Worm (Caenorhabditis elegans): ENCODE measurements around the gene F52G3.7.

F52G3.7 gene

DNA sequence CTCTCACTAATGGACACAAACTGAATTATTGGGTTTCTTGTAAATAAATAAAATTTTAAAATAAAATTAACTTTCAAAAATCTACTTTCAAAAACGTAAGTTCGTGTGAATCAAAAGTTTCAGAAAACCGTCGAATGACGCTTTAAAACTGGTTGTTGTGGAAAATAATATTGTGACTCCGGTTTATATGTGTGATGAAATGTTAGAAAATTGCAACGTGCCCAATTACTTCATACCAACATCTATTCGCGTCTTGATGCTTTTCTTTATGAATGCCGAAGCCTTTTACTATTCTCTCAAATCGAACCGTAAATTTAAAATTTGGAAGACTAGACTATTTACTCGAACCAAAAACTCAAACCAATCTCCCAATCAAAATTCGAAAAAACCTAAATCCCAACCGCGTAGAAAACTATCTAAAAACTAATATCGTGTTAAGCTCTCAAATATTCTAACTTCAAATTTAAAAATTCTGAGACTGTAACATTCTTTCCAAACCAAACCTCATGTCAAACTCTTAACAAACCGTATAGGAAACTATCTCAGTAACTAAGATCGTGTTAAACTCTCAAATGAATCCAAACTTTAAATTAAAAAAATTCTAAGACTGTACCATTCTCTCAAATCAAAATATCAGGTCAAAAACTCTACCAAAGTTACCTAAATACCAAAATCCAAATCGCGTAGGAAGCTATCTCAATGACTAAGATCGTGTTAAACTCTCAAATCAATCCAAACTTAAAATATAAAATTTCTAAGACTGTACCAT lies 32.3 kb upstream of the F52G3.7 start:
- peak; percentile 33 for TF ChIP-seq nhr-10 (tag; optimal IDR thresholded peaks at IDR 0.05)
- peak; percentile 67 for TF ChIP-seq nhr-25 (tag; optimal IDR thresholded peaks at IDR 0.05)
- TF ChIP-seq nhr-129 (tag; optimal IDR thresholded peaks at IDR 0.05): peak; percentile 96
- TF ChIP-seq ama-1 (optimal IDR thresholded peaks at IDR 0.05): peak; percentile 99
- peak; percentile 13 for TF ChIP-seq nhr-237 (tag; optimal IDR thresholded peaks at IDR 0.05)
- peak; percentile 81 for TF ChIP-seq lin-13 (GFP tag; optimal IDR thresholded peaks at IDR 0.05)
- no peak for TF ChIP-seq fos-1 (tag; optimal IDR thresholded peaks at IDR 0.05)
- peak; percentile 87 for TF ChIP-seq ztf-4 (tag; optimal IDR thresholded peaks at IDR 0.05)
- peak; percentile 18 for TF ChIP-seq nhr-77 (tag; optimal IDR thresholded peaks at IDR 0.05)
- TF ChIP-seq sem-4 (tag; optimal IDR thresholded peaks at IDR 0.05): peak; percentile 66
- TF ChIP-seq lsy-2 (tag; optimal IDR thresholded peaks at IDR 0.05): peak; percentile 37 to 43
- TF ChIP-seq sma-9 (GFP tag; optimal IDR thresholded peaks at IDR 0.05): peak; percentile 40
- no peak for TF ChIP-seq sma-9 (tag; optimal IDR thresholded peaks at IDR 0.05)
- TF ChIP-seq ztf-11 (tag; optimal IDR thresholded peaks at IDR 0.05): no peak
- TF ChIP-seq skn-1 (tag; optimal IDR thresholded peaks at IDR 0.05): peak; percentile 44
- TF ChIP-seq lin-39 (tag; optimal IDR thresholded peaks at IDR 0.05): no peak

DNA sequence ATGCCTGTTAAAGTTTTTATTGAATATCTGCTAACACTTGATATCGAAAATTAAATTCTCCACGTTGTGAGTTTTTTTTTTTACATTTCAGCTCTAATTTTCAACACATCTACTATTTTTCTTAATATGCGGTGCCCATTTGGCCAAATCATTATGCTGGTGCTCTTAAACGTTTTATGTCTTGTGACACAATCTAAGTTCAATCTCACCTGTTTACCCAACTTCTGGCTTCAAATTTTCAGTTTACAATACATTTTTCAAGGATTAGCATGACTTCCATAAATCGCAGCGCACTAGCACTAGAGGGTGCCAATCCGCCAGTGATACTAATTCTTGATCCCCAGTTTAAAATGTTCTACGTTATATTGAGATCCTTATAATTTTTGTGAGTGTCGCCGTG lies 21.4 kb upstream of the F52G3.7 start:
- no peak for TF ChIP-seq egl-27 (tag; optimal IDR thresholded peaks at IDR 0.05)
- TF ChIP-seq ama-1 (optimal IDR thresholded peaks at IDR 0.05): no peak
- TF ChIP-seq blmp-1 (tag; optimal IDR thresholded peaks at IDR 0.05; ENCODE audit: insufficient read depth): no peak
- no peak for TF ChIP-seq ztf-4 (tag; optimal IDR thresholded peaks at IDR 0.05)
- no peak for TF ChIP-seq unc-62 (GFP tag; optimal IDR thresholded peaks at IDR 0.05)
- TF ChIP-seq unc-55 (GFP tag; optimal IDR thresholded peaks at IDR 0.05): no peak
- no peak for TF ChIP-seq fos-1 (tag; optimal IDR thresholded peaks at IDR 0.05)
- no peak for TF ChIP-seq lin-39 (tag; optimal IDR thresholded peaks at IDR 0.05)
- TF ChIP-seq ztf-11 (tag; optimal IDR thresholded peaks at IDR 0.05): no peak
- TF ChIP-seq mdl-1 (tag; optimal IDR thresholded peaks at IDR 0.05): no peak
- no peak for TF ChIP-seq sem-4 (tag; optimal IDR thresholded peaks at IDR 0.05)
- no peak for TF ChIP-seq nhr-12 (tag; optimal IDR thresholded peaks at IDR 0.05)
- TF ChIP-seq nhr-21 (tag; optimal IDR thresholded peaks at IDR 0.05): no peak
- no peak for TF ChIP-seq C34F6.9 (tag; optimal IDR thresholded peaks at IDR 0.05)
- TF ChIP-seq crh-2 (tag; optimal IDR thresholded peaks at IDR 0.05): no peak
- no peak for TF ChIP-seq ceh-16 (tag; optimal IDR thresholded peaks at IDR 0.05)
- no peak for TF ChIP-seq nhr-129 (tag; optimal IDR thresholded peaks at IDR 0.05)
- no peak for TF ChIP-seq nhr-23 (tag; optimal IDR thresholded peaks at IDR 0.05)

DNA sequence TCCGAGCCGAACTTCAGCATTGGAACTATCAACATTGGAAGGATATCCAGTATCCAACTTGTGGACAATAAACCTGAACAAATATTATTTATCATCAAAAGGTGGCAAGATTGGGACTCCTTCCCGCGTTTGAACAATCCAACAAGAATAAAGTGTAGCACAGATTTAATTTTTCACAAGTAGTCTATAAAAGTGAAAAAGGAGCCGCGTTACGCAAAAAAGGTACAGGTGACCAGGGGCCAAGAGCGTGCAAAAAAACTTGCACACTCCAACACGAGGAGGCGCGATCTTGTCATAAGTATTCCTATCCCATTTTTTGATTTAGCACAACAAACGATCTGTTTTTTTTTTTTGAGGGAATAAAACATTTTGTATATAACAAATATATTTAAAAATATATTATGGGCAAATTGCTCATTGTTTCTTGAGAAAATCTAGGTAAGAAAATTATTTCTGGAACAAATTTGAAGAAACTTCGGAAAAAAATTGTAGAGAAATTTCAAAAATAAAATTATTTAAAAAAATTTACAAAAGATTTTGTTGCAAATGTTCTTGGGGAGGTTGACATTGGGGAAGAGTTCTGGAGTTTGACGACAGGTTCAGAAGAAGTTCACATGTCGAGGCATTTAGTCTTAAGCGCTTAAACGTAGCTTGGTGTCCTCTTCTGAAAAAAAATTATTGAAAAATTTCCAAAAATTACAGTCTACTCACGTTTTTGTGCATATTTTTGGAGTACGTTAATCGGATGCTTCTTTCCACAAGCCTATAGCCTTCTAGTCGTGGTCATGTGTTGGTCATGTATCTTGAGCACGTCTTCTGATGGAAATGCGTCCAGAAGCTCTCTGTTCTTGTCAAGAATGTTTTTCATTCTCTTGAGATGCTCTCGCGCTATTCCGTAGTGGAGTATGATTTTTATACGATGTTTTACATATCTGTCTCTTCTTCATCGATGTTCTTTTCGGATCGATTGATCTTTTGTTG lies 19.5 kb upstream of the F52G3.7 start:
- TF ChIP-seq nhr-11 (tag; optimal IDR thresholded peaks at IDR 0.05) (no peak), dmd-4 (tag; optimal IDR thresholded peaks at IDR 0.05) (no peak), ama-1 (optimal IDR thresholded peaks at IDR 0.05) (peak; percentile 92), unc-55 (GFP tag; optimal IDR thresholded peaks at IDR 0.05) (peak; percentile 5), nhr-129 (tag; optimal IDR thresholded peaks at IDR 0.05) (peak; percentile 32)

DNA sequence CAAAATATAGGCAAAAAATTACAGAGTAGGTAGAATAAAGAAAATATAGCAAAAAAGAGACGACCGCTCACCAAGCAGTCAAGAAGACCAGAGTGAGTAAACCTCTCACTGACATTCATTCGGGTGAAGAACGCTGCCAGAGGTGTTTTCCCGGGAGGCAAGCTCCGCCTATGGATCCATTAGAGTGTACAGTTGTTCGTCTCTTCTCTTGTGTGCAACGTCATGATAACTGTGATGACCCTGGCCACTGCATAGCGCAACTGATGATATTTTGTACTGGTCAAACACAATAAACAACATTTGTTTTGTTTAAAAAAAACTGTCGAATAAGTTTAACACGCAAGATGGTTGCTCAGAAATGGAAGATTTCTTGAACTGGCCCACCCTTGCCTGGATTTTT lies 10.9 kb upstream of the F52G3.7 start, which contains the start of gene F52G3.8:
F52G3.8 (minus strand) TSS at position 101 of the 400 bp plus-strand sequence.
- TF ChIP-seq blmp-1 (tag; optimal IDR thresholded peaks at IDR 0.05; ENCODE audit: insufficient read depth) (no peak), lin-11 (tag; optimal IDR thresholded peaks at IDR 0.05) (no peak), mdl-1 (tag; optimal IDR thresholded peaks at IDR 0.05) (no peak), sma-9 (GFP tag; optimal IDR thresholded peaks at IDR 0.05) (no peak), sma-9 (tag; optimal IDR thresholded peaks at IDR 0.05) (no peak), ztf-11 (tag; optimal IDR thresholded peaks at IDR 0.05) (no peak), Y55F3AM.14 (GFP tag; optimal IDR thresholded peaks at IDR 0.05) (no peak), ceh-82 (tag; optimal IDR thresholded peaks at IDR 0.05) (no peak), unc-39 (tag; optimal IDR thresholded peaks at IDR 0.05) (no peak), C34F6.9 (tag; optimal IDR thresholded peaks at IDR 0.05) (no peak), aly-2 (tag; optimal IDR thresholded peaks at IDR 0.05) (no peak), nhr-6 (tag; optimal IDR thresholded peaks at IDR 0.05) (no peak), sem-4 (tag; optimal IDR thresholded peaks at IDR 0.05) (no peak), nhr-129 (tag; optimal IDR thresholded peaks at IDR 0.05) (no peak), nhr-10 (tag; optimal IDR thresholded peaks at IDR 0.05) (no peak), skn-1 (tag; optimal IDR thresholded peaks at IDR 0.05) (no peak)

Measured in whole organism, L2 larva.